Worm (Caenorhabditis elegans) whole organism, late embryonic: ENCODE data around the gene F54E7.6.

Source experiments
- ceh-18 ChIP-seq: sonication (generic microtip); optimal IDR thresholded peaks from 2 replicates; lab custom pipeline; 2016; ENCODE audit warnings: missing genetic modification characterization, missing compliant biosample characterization
- dve-1 ChIP-seq: sonication (generic microtip); optimal IDR thresholded peaks from 2 replicates; lab custom pipeline; 2017; ENCODE audit warnings: antibody characterized with exemption, mild to moderate bottlenecking, missing genetic modification characterization, missing compliant biosample characterization
- fkh-10 ChIP-seq: fragments of 150-350 bp; optimal IDR thresholded peaks from 2 replicates; lab custom pipeline; 2014; ENCODE audit warnings: missing biosample characterization, missing genetic modification reagents, missing genetic modification characterization
- mec-3 ChIP-seq: sonication (generic microtip); optimal IDR thresholded peaks from 2 replicates; lab custom pipeline; 2016; ENCODE audit warnings: borderline replicate concordance, missing genetic modification characterization, missing compliant biosample characterization
- nfya-1 ChIP-seq: sonication (generic microtip); optimal IDR thresholded peaks from 2 replicates; lab custom pipeline; 2017; ENCODE audit warnings: missing genetic modification characterization, mild to moderate bottlenecking, missing compliant biosample characterization, antibody characterized with exemption, moderate library complexity
- nhr-11 ChIP-seq: fragments of 150-350 bp; optimal IDR thresholded peaks from 2 replicates; lab custom pipeline; 2014; ENCODE audit warnings: missing biosample characterization, missing genetic modification characterization
- pag-3 ChIP-seq: sonication (generic microtip); optimal IDR thresholded peaks from 2 replicates; lab custom pipeline; 2016; ENCODE audit warnings: missing compliant biosample characterization, missing genetic modification characterization, borderline replicate concordance
- pqm-1 ChIP-seq: sonication (generic microtip); optimal IDR thresholded peaks from 2 replicates; lab custom pipeline; 2016; ENCODE audit warnings: missing genetic modification characterization, missing compliant biosample characterization
- rnt-1 ChIP-seq: sonication (generic microtip); optimal IDR thresholded peaks from 2 replicates; lab custom pipeline; 2016; ENCODE audit warnings: missing genetic modification characterization, missing compliant biosample characterization
- tbx-2 ChIP-seq: sonication (generic microtip); optimal IDR thresholded peaks from 2 replicates; lab custom pipeline; 2016; ENCODE audit warnings: missing genetic modification characterization, missing compliant biosample characterization
- ttx-3 ChIP-seq: sonication (generic microtip); optimal IDR thresholded peaks from 2 replicates; lab custom pipeline; 2016; ENCODE audit warnings: missing genetic modification reagents, missing genetic modification characterization, missing compliant biosample characterization

- TF ChIP-seq nfya-1 (tag; lab: Kevin White, UChicago) (peak; percentile 30), ceh-18 (tag; lab: Kevin White, UChicago) (no peak), mec-3 (tag; lab: Kevin White, UChicago) (no peak), fkh-10 (no peak), dve-1 (tag; lab: Kevin White, UChicago) (no peak), rnt-1 (tag; lab: Kevin White, UChicago) (no peak), ttx-3 (no peak), nhr-11 (tag; lab: Kevin White, UChicago) (no peak), pqm-1 (tag; lab: Kevin White, UChicago) (no peak), pag-3 (no peak), tbx-2 (peak; percentile 54)
Observed at ce11 chrIII:5667952-5668489, 7.1 kb upstream of the F54E7.6 start.
